Worm (Caenorhabditis elegans): ENCODE results near the gene R02F11.2.

R02F11.2 gene

DNA sequence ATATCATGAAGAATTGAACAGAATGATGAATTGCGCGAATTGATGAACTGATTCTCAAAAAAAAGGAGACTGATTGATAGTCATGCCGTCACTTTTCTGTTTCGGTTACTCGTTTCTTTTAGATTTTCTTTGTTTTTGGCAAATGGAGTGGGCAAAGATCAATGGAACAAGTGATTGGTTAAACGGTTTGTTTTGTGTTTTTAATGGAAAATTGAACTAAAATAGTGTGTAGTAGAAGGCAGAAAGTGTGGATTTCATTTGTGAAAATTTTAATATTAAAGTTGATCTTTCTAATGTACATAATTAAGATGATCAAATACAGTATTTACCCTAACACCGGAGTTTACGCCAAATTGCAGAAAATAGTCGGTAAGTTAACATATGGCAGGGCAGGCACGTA, 45.5 kb downstream of the R02F11.2 start, which contains the start of gene nas-9:
Gene nas-9 (minus strand): TSS at position 101 of the 400 bp plus-strand sequence.
- TF ChIP-seq pqm-1 (tag; optimal IDR thresholded peaks at IDR 0.05) = no peak
- TF ChIP-seq ceh-34 (tag; optimal IDR thresholded peaks at IDR 0.05) = no peak

- TF ChIP-seq hlh-13 (GFP tag; optimal IDR thresholded peaks at IDR 0.05) (no peak), sox-4 (tag; optimal IDR thresholded peaks at IDR 0.05) (no peak), ceh-6 (GFP tag; optimal IDR thresholded peaks at IDR 0.05) (no peak), hlh-15 (tag; optimal IDR thresholded peaks at IDR 0.05) (no peak), ahr-1 (tag; optimal IDR thresholded peaks at IDR 0.05) (no peak), ama-1 (optimal IDR thresholded peaks at IDR 0.05) (no peak), T23F11.4 (GFP tag; optimal IDR thresholded peaks at IDR 0.05) (no peak), unc-86 (tag; optimal IDR thresholded peaks at IDR 0.05) (no peak), hlh-6 (tag; optimal IDR thresholded peaks at IDR 0.05) (no peak), gmeb-2 (tag; optimal IDR thresholded peaks at IDR 0.05) (no peak), ceh-45 (GFP tag; IDR thresholded peaks at IDR 0.05) (no peak), odd-2 (tag; optimal IDR thresholded peaks at IDR 0.05) (no peak), mec-3 (tag; optimal IDR thresholded peaks at IDR 0.05; ENCODE audit: borderline replicate concordance) (no peak)
These were observed 46.8 kb downstream of the R02F11.2 start, which contains the start of gene cwp-1 for ce11 chrV:4841179-4841578. TSS of gene cwp-1 (minus strand) at chrV:4841279.

- TF ChIP-seq dve-1 (tag; optimal IDR thresholded peaks at IDR 0.05) = no peak
- no peak for TF ChIP-seq sox-2 (GFP tag; IDR thresholded peaks at IDR 0.05)
- no peak for TF ChIP-seq pqm-1 (tag; optimal IDR thresholded peaks at IDR 0.05)
- TF ChIP-seq dmd-4 (tag; optimal IDR thresholded peaks at IDR 0.05; ENCODE audit: borderline replicate concordance) = no peak
- TF ChIP-seq C08G9.2 (tag; optimal IDR thresholded peaks at IDR 0.05) = no peak
- TF ChIP-seq pat-9 (tag; optimal IDR thresholded peaks at IDR 0.05) = no peak
- no peak for TF ChIP-seq gmeb-2 (tag; optimal IDR thresholded peaks at IDR 0.05)
- no peak for TF ChIP-seq nhr-232 (tag; optimal IDR thresholded peaks at IDR 0.05)
- no peak for TF ChIP-seq pha-2 (tag; optimal IDR thresholded peaks at IDR 0.05)
- TF ChIP-seq fax-1 (tag; optimal IDR thresholded peaks at IDR 0.05) = no peak
- TF ChIP-seq hlh-8 (tag; optimal IDR thresholded peaks at IDR 0.05) = no peak
- TF ChIP-seq che-1 (tag; optimal IDR thresholded peaks at IDR 0.05) = no peak
These were observed 48.1 kb downstream of the R02F11.2 start, which contains the start of the genes cwp-2 and cwp-3 for ce11 chrV:4842544-4842943. TSS of gene cwp-2 (minus strand) at chrV:4842644. TSS of gene cwp-3 (plus strand) at chrV:4842836.

- no peak for TF ChIP-seq syd-9 (tag; optimal IDR thresholded peaks at IDR 0.05)
- TF ChIP-seq nfya-1 (tag; optimal IDR thresholded peaks at IDR 0.05) = no peak
- peak; percentile 89 for TF ChIP-seq hlh-30 (tag; optimal IDR thresholded peaks at IDR 0.05; ENCODE audit: insufficient read depth)
- no peak for TF ChIP-seq ceh-19 (GFP tag; optimal IDR thresholded peaks at IDR 0.05)
- TF ChIP-seq elt-2 (tag; optimal IDR thresholded peaks at IDR 0.05) = no peak
- peak; percentile 51 for TF ChIP-seq unc-55 (GFP tag; optimal IDR thresholded peaks at IDR 0.05)
- TF ChIP-seq pat-9 (tag; optimal IDR thresholded peaks at IDR 0.05) = no peak
- TF ChIP-seq C38D4.7 (GFP tag; optimal IDR thresholded peaks at IDR 0.05) = no peak
- TF ChIP-seq sox-2 (GFP tag; IDR thresholded peaks at IDR 0.05) = no peak
- TF ChIP-seq lim-6 (tag; optimal IDR thresholded peaks at IDR 0.05) = no peak
- no peak for TF ChIP-seq ceh-48 (tag; optimal IDR thresholded peaks at IDR 0.05)
- no peak for TF ChIP-seq K09A11.1 (tag; optimal IDR thresholded peaks at IDR 0.05; ENCODE audit: insufficient read depth)
- TF ChIP-seq pros-1 (tag; optimal IDR thresholded peaks at IDR 0.05) = no peak
- no peak for TF ChIP-seq ceh-14 (tag; optimal IDR thresholded peaks at IDR 0.05)
These were observed 50.2 kb downstream of the R02F11.2 start, which contains the start of gene abhd-5.2 for ce11 chrV:4844591-4844990. TSS of gene abhd-5.2 (plus strand) at chrV:4844685.
